Worm (Caenorhabditis elegans): ENCODE results near the gene T05A7.12.
A peak's percentile ranks its signal among the peaks of the same experiment; 100 is the strongest.

T05A7.12 gene

DNA sequence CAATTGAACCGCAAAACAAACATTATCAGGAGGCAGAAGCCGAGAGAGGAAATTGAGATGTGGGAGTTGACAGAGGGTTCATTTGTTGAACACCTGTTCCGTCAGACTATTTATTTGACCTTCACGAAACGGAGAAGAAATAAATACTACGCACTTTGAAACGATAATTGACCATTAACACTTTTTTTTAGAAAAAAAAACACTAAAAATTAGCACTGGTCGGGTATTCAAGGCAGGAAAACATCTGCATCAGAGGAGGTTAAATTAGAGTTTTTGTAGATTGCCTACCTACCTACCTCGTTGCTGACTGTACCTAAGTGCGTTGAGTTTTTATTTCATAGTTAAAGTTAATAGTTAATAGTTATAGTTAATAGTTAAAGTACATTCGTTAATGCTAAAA, 13.0 kb downstream of the T05A7.12 start:
- TF ChIP-seq lsy-2 (tag; optimal IDR thresholded peaks at IDR 0.05) (no peak), ceh-63 (GFP tag; optimal IDR thresholded peaks at IDR 0.05) (no peak), lin-35 (GFP tag; optimal IDR thresholded peaks at IDR 0.05) (no peak), mab-9 (GFP tag; IDR thresholded peaks at IDR 0.05) (no peak), efl-3 (GFP tag; optimal IDR thresholded peaks at IDR 0.05) (no peak), isw-1 (GFP tag; IDR thresholded peaks at IDR 0.05) (no peak), dpl-1 (GFP tag; optimal IDR thresholded peaks at IDR 0.05) (no peak), ztf-4 (tag; optimal IDR thresholded peaks at IDR 0.05) (no peak), lin-14 (GFP tag; optimal IDR thresholded peaks at IDR 0.05) (no peak), nhr-19 (GFP tag; conservative IDR thresholded peaks at IDR 0.05) (no peak), pag-3 (tag; optimal IDR thresholded peaks at IDR 0.05; ENCODE audit: borderline replicate concordance, insufficient read depth) (no peak), elt-2 (tag; optimal IDR thresholded peaks at IDR 0.05) (no peak), egl-27 (tag; optimal IDR thresholded peaks at IDR 0.05) (no peak), sptf-1 (tag; optimal IDR thresholded peaks at IDR 0.05) (no peak), unc-130 (tag; optimal IDR thresholded peaks at IDR 0.05) (no peak)

DNA sequence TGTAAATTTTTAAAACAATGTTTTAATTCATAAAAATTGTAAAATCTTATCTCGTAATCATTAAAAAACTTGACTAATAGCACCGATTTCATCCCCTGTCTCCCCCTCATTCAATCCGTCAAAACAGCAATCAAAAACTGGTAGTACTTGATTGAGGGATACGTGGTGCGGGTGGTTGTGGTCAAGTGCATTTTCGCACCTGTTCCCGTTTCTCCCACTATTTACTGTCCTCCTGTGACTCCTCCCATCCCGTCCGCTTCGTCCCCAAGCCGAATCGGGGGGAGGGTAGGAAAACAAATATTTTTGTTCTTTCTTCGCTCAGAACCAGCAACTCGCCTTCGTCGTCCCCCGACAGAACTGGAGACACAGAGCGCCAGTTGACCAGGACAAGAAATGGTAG, 14.3 kb downstream of the T05A7.12 start, which contains the start of gene lgc-27:
Gene lgc-27, plus strand, starts transcription at position 301 of the 400 bp plus-strand sequence.
- TF ChIP-seq isw-1 (GFP tag; IDR thresholded peaks at IDR 0.05) (no peak), nhr-77 (tag; optimal IDR thresholded peaks at IDR 0.05) (no peak), ztf-11 (tag; optimal IDR thresholded peaks at IDR 0.05) (no peak), mdl-1 (tag; optimal IDR thresholded peaks at IDR 0.05) (no peak), C16A3.4 (tag; optimal IDR thresholded peaks at IDR 0.05) (no peak), nhr-20 (tag; optimal IDR thresholded peaks at IDR 0.05) (no peak), mab-9 (GFP tag; IDR thresholded peaks at IDR 0.05) (no peak), hlh-4 (tag; optimal IDR thresholded peaks at IDR 0.05) (no peak), lir-3 (tag; optimal IDR thresholded peaks at IDR 0.05; ENCODE audit: poor library complexity) (no peak), unc-98 (GFP tag; IDR thresholded peaks at IDR 0.05) (no peak), lsy-2 (tag; optimal IDR thresholded peaks at IDR 0.05) (no peak), zip-4 (GFP tag; optimal IDR thresholded peaks at IDR 0.05) (no peak), mep-1 (tag; optimal IDR thresholded peaks at IDR 0.05) (no peak), snpc-4 (tag; optimal IDR thresholded peaks at IDR 0.05) (no peak), ets-5 (GFP tag; IDR thresholded peaks at IDR 0.05) (no peak), pag-3 (tag; optimal IDR thresholded peaks at IDR 0.05; ENCODE audit: borderline replicate concordance, insufficient read depth) (no peak), rnt-1 (tag; optimal IDR thresholded peaks at IDR 0.05) (no peak), ama-1 (optimal IDR thresholded peaks at IDR 0.05) (no peak)

DNA sequence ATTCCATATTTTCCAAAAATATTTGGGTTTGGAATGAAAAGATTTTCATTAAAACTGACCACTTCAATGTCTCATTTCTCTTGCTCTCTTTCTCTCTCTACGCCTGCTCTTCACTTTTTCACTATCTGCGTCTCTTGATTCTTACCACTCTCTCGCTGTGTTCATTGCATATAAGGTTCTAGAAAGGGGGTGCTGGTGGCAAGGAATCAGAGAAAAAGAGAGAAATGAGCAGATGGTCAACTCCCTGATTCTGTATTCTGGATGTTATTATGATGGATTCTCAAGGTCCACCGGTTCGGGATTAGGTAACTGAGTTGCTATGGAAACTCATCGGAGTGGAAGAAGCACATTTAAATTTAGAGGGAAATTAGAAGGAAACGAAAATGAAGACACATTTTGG, 22.3 kb downstream of the T05A7.12 start:
- TF ChIP-seq egl-27 (tag; optimal IDR thresholded peaks at IDR 0.05) (no peak), lin-14 (GFP tag; optimal IDR thresholded peaks at IDR 0.05) (peak; percentile 49), nhr-12 (tag; optimal IDR thresholded peaks at IDR 0.05) (no peak), efl-1 (optimal IDR thresholded peaks at IDR 0.05) (peak; percentile 36 to 44), efl-1 (GFP tag; optimal IDR thresholded peaks at IDR 0.05 in 1 of 2) (no peak), swsn-7 (tag; optimal IDR thresholded peaks at IDR 0.05) (no peak), mep-1 (tag; optimal IDR thresholded peaks at IDR 0.05) (peak; percentile 5), ets-5 (GFP tag; IDR thresholded peaks at IDR 0.05) (no peak), nhr-28 (tag; optimal IDR thresholded peaks at IDR 0.05) (no peak), zip-4 (GFP tag; optimal IDR thresholded peaks at IDR 0.05) (no peak), ztf-11 (tag; optimal IDR thresholded peaks at IDR 0.05) (no peak), rnt-1 (tag; optimal IDR thresholded peaks at IDR 0.05) (peak; percentile 9), lin-39 (tag; optimal IDR thresholded peaks at IDR 0.05) (no peak), fkh-8 (tag; optimal IDR thresholded peaks at IDR 0.05) (peak; percentile 29), egl-13 (tag; optimal IDR thresholded peaks at IDR 0.05) (no peak), hlh-17 (GFP tag; optimal IDR thresholded peaks at IDR 0.05; ENCODE audit: borderline replicate concordance) (no peak), ceh-82 (tag; optimal IDR thresholded peaks at IDR 0.05) (peak in 1 of 3 experiments; percentile 4), lin-35 (GFP tag; optimal IDR thresholded peaks at IDR 0.05) (peak in 1 of 2 experiments; percentile 5)
